Fruit fly (Drosophila melanogaster) whole organism, pupa: Measurements from ENCODE around the gene CG10948.

ENCODE experiments used
- CG10348 ChIP-seq: fragments of 200-800 bp; sonication (Bioruptor generic); IDR thresholded peaks from 2 replicates; pipeline ENCODE4 v1.3.6; 2022; ENCODE audit warnings: missing biosample characterization, missing genetic modification characterization
- CG12605 ChIP-seq: fragments of 200-800 bp; sonication (Bioruptor generic); IDR thresholded peaks from 2 replicates; pipeline ENCODE4 v1.3.6; 2022; ENCODE audit warnings: missing biosample characterization, missing genetic modification characterization
- CG13204 ChIP-seq: fragments of 200-800 bp; sonication (Bioruptor generic); optimal IDR thresholded peaks from 2 replicates; lab custom pipeline; 2018; ENCODE audit warnings: missing biosample characterization, mild to moderate bottlenecking, missing genetic modification characterization, moderate library complexity
- CG14655 ChIP-seq: fragments of 200-800 bp; sonication (Bioruptor generic); optimal IDR thresholded peaks from 3 replicates; lab custom pipeline; 2017; ENCODE audit warnings: mild to moderate bottlenecking, missing biosample characterization, missing genetic modification reagents, missing genetic modification characterization
- CG15710 ChIP-seq: fragments of 200-800 bp; sonication (Bioruptor generic); optimal IDR thresholded peaks from 2 replicates; lab custom pipeline; 2018; ENCODE audit warnings: missing biosample characterization, mild to moderate bottlenecking, missing genetic modification characterization, moderate library complexity
- CG17806 ChIP-seq: fragments of 200-800 bp; sonication (Bioruptor generic); optimal IDR thresholded peaks from 2 replicates; lab custom pipeline; 2018; ENCODE audit warnings: missing biosample characterization, mild to moderate bottlenecking, missing genetic modification characterization, moderate library complexity
- CG32121 ChIP-seq: fragments of 200-800 bp; sonication (Bioruptor generic); IDR thresholded peaks from 2 replicates; pipeline ENCODE4 v1.3.6; 2022; ENCODE audit warnings: missing biosample characterization, missing genetic modification characterization
- CG34367 ChIP-seq: fragments of 200-800 bp; sonication (Bioruptor generic); optimal IDR thresholded peaks from 2 replicates; lab custom pipeline; 2018; ENCODE audit warnings: missing biosample characterization, mild to moderate bottlenecking, missing genetic modification characterization
- CG8159 ChIP-seq: fragments of 200-800 bp; sonication (Bioruptor generic); optimal IDR thresholded peaks from 3 replicates; lab custom pipeline; 2018; ENCODE audit warnings: missing biosample characterization, mild to moderate bottlenecking, missing genetic modification characterization, moderate library complexity
- CG8301 ChIP-seq: fragments of 200-800 bp; sonication (Bioruptor generic); optimal IDR thresholded peaks from 2 replicates; lab custom pipeline; 2018; ENCODE audit warnings: missing biosample characterization, mild to moderate bottlenecking, missing genetic modification characterization
- CG9948 ChIP-seq: fragments of 200-800 bp; sonication (Bioruptor generic); optimal IDR thresholded peaks from 2 replicates; lab custom pipeline; 2018; ENCODE audit warnings: missing biosample characterization, mild to moderate bottlenecking, missing genetic modification characterization, moderate library complexity
- D1 ChIP-seq: fragments of 200-800 bp; sonication (Bioruptor generic); optimal IDR thresholded peaks from 2 replicates; lab custom pipeline; 2018; ENCODE audit warnings: missing biosample characterization, mild to moderate bottlenecking, missing genetic modification characterization, moderate library complexity
- EcR ChIP-seq: fragments of 200-800 bp; sonication (Bioruptor generic); optimal IDR thresholded peaks from 3 replicates; lab custom pipeline; 2019; ENCODE audit warnings: missing biosample characterization, missing genetic modification characterization, mild to moderate bottlenecking, moderate library complexity, missing genetic modification reagents
- Ets98B ChIP-seq: fragments of 200-800 bp; sonication (Bioruptor generic); IDR thresholded peaks from 2 replicates; pipeline ENCODE4 v1.3.6; 2022; ENCODE audit warnings: missing biosample characterization, missing genetic modification characterization
- Pif1A ChIP-seq: fragments of 200-800 bp; sonication (Bioruptor generic); optimal IDR thresholded peaks from 3 replicates; lab custom pipeline; 2016; ENCODE audit warnings: missing biosample characterization, missing genetic modification characterization
- Pif1B ChIP-seq: fragments of 200-800 bp; sonication (Bioruptor generic); optimal IDR thresholded peaks from 3 replicates; lab custom pipeline; 2016; ENCODE audit warnings: missing biosample characterization, missing genetic modification characterization
- Snoo ChIP-seq: fragments of 200-800 bp; sonication (Bioruptor generic); optimal IDR thresholded peaks from 3 replicates; lab custom pipeline; 2017; ENCODE audit warnings: missing biosample characterization, mild to moderate bottlenecking, missing genetic modification characterization, inconsistent platforms
- fd96Ca ChIP-seq: fragments of 200-800 bp; sonication (Bioruptor generic); IDR thresholded peaks from 3 replicates; pipeline ENCODE4 v1.3.6; 2022; ENCODE audit warnings: missing biosample characterization, missing genetic modification characterization
- gl ChIP-seq: fragments of 200-800 bp; sonication (Bioruptor generic); optimal IDR thresholded peaks from 2 replicates; lab custom pipeline; 2018; ENCODE audit warnings: missing biosample characterization, mild to moderate bottlenecking, missing genetic modification characterization
- rn ChIP-seq: fragments of 200-800 bp; sonication (Bioruptor generic); IDR thresholded peaks from 2 replicates; pipeline ENCODE4 v1.3.6; 2022; ENCODE audit warnings: missing biosample characterization, missing genetic modification characterization

Gene CG10948

DNA sequence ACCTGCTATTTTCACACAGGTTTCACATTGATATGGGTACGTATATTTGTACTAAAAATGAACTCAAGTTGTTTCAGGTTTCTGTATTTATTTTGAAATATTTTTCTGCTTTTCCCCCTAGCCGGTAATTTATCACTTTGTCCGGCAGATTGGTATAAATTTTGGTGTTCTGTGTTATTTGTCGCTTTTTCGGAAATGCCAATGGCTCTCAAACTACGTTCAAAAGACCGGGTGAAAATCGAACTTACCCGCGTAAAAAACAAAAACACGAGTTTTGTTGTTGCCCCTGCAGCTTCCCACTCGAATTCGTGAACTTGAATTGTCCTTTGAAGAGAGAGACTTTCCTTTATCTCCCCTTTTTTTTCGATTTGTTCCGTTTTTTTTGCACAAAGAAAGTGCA lies 7.4 kb downstream of the CG10948 start:
- no peak for TF ChIP-seq EcR (GFP tag; lab: Kevin White, UChicago)
- TF ChIP-seq CG10348 = no peak
- no peak for TF ChIP-seq rn (GFP tag; lab: Robert Waterston, UW)
- TF ChIP-seq CG13204 (GFP tag; lab: Kevin White, UChicago) = no peak
- no peak for TF ChIP-seq CG14655 (GFP tag; lab: Kevin White, UChicago)
- no peak for TF ChIP-seq CG8301 (tag; lab: Kevin White, UChicago)
- TF ChIP-seq CG9948 (tag; lab: Kevin White, UChicago) = no peak
- TF ChIP-seq Pif1B (GFP tag; lab: Kevin White, UChicago) = no peak
- TF ChIP-seq, all 21 proteins: peak for 0

DNA sequence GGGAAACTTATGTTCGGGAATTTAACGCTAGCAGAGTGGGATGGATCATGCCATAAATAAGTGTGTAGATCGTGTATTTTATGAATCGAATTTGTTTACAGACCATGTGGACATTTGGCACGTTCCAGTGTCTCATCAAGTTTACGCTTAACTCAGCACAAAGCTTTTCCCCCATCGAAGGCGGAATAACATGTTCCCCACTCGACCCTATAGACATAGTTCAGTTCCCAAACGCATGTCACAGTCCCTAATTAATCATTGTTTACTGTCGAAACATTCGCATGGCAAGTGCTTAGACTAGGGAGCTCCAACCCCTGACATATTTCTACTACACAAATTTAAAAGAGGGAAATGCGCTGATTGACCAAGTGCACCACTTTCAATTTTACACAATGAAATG lies 8.5 kb downstream of the CG10948 start:
- no peak for TF ChIP-seq CG14655 (GFP tag; lab: Kevin White, UChicago)
- no peak for TF ChIP-seq CG8159 (tag; lab: Kevin White, UChicago)
- TF ChIP-seq Pif1A = no peak
- no peak for TF ChIP-seq Snoo (tag; lab: Kevin White, UChicago)
- TF ChIP-seq Ets98B (GFP tag; lab: Robert Waterston, UW) = no peak
- no peak for TF ChIP-seq CG10348

DNA sequence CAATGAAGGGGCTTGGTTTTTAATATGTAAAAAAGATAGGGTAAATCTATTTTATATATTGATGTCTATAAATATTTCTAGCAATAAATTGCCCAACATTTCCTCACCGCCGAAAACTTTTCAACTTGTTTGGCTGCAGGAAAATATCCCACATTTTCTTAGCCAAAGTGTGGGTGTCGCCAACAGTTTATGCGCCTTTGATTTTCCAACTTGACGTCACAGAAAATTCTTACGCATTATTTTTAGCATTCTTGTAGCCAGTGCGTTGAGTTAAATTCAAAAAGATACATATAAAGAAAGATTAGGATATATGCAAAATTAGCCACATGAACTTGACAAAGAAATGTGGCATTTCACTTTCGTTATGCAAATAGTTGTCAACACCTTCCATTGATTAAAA lies 10.0 kb downstream of the CG10948 start:
- no peak for TF ChIP-seq CG10348
- TF ChIP-seq CG14655 (GFP tag; lab: Kevin White, UChicago) = no peak
- no peak for TF ChIP-seq rn (GFP tag; lab: Robert Waterston, UW)
- no peak for TF ChIP-seq Ets98B (GFP tag; lab: Robert Waterston, UW)
- no peak for TF ChIP-seq CG34367
- TF ChIP-seq CG32121 = no peak
- TF ChIP-seq fd96Ca (GFP tag; lab: Robert Waterston, UW) = no peak
- no peak for TF ChIP-seq CG17806 (tag; lab: Kevin White, UChicago)
- no peak for TF ChIP-seq EcR (GFP tag; lab: Kevin White, UChicago)
- TF ChIP-seq Pif1A = no peak
- no peak for TF ChIP-seq CG9948 (tag; lab: Kevin White, UChicago)
- no peak for TF ChIP-seq Pif1B (GFP tag; lab: Kevin White, UChicago)
- TF ChIP-seq CG13204 (GFP tag; lab: Kevin White, UChicago) = no peak

DNA sequence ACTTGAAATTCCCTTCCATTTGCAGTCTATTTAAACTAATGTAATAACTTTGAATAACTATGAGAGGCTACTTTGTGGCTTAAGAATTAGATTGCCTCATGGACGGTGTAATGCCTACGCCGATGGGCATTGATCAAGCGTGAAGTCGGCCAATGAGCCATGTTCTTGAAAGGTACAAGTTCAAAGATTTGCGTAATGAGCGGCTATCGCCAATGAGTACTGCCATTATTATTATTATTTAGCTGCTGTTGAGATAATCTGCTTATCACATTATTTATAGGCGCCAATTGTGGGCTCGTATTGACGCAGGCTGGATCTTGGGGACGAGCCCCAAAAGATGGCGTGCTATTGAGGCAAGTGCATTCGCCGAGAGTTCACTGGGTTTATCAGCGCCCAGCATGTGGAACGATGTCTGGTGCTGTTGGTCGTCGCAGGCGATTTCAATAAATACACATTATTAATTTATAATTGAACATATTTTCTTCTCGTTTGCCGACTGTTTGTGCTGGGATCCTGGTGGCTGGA lies 12.7 kb downstream of the CG10948 start:
- TF ChIP-seq EcR (GFP tag; lab: Kevin White, UChicago) (peak; percentile 66), CG8301 (tag; lab: Kevin White, UChicago) (no peak)

DNA sequence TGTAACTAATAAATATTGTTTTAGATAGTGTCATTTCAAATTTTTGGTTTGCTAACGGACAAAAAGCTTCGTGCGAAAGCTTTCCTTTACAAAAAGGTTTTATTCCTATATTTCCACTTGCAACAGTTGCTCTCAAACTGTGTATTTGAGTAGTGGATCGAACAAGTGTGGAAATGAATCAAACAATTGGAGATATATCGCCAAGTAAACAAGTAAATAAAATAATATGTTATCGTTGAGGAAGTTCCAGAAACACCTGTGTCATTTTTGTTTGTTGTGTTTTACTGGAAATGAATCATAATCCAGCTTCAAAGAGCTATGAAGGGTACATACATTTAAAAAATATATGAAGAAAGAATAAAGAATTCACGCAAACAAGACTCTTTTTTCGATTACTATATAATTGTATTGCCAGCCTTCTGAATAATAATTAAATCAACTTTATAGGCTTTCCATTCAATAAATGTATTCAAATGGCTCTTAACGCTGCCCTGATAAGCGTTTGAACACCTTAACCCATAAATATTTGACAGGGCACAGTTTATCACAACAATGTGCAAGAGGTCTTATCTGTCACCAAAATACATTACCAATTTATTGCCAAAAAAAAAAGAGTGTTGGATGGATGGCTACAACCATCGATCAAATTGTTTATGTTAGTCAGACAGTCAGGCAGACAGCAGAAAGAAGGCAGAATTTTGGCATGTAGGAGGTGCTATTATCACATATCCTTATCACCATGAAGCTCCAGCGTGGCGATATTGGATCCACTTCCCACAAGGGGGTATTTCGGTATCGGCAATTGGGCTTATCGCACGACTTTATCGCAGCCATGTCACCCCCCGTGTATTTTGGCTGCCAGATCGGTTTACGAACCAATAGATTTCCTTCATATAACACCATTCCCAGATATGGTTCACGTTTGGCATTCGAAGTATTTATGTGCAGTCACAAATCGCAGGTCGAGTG lies 14.1 kb downstream of the CG10948 start:
- TF ChIP-seq D1 (tag; lab: Kevin White, UChicago) (peak; percentile 65), CG13204 (GFP tag; lab: Kevin White, UChicago) (no peak)

DNA sequence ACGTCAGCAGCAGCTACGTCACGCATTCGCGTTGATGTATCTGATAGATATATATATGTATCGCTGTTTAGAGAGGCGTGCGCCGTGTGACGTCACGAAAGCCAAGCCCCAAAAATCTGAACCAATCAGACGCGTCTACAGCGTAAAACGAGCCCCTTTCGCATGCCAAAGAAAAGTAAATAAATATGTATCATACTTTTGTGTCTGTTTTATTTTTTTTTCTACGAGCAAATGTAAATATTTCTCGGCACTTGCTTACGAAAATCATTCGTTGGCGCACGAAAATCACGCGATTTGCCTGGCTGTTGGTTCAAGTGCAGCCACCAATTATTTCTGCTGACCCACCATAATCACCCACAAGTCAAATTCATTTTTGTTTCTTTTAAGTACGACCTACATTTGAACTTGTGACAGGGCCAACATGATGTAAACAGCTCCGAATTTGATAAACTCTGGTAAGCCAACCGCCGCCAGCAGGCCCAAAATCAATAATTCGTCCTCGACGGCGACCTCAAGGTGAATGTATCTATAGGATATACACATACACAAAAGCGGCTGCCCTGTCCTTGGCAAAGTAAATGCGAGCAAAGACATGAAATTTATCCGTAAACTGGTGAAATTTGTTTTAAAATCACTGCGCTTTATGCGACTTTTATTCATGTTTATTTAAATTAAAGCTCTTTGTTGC lies 15.2 kb downstream of the CG10948 start:
- TF ChIP-seq Snoo (tag; lab: Kevin White, UChicago) = no peak
- TF ChIP-seq CG12605 = no peak
- TF ChIP-seq rn (GFP tag; lab: Robert Waterston, UW) = no peak
- no peak for TF ChIP-seq D1 (tag; lab: Kevin White, UChicago)
- TF ChIP-seq EcR (GFP tag; lab: Kevin White, UChicago) = no peak
- TF ChIP-seq CG17806 (tag; lab: Kevin White, UChicago) = no peak
- TF ChIP-seq CG13204 (GFP tag; lab: Kevin White, UChicago) = no peak
- TF ChIP-seq CG10348 = no peak
- no peak for TF ChIP-seq CG15710 (tag; lab: Kevin White, UChicago)
- no peak for TF ChIP-seq gl
- TF ChIP-seq fd96Ca (GFP tag; lab: Robert Waterston, UW) = no peak
- no peak for TF ChIP-seq CG32121
- no peak for TF ChIP-seq CG8301 (tag; lab: Kevin White, UChicago)
- TF ChIP-seq Pif1A = no peak
- no peak for TF ChIP-seq Pif1B (GFP tag; lab: Kevin White, UChicago)
